In the genomic region with DNA sequence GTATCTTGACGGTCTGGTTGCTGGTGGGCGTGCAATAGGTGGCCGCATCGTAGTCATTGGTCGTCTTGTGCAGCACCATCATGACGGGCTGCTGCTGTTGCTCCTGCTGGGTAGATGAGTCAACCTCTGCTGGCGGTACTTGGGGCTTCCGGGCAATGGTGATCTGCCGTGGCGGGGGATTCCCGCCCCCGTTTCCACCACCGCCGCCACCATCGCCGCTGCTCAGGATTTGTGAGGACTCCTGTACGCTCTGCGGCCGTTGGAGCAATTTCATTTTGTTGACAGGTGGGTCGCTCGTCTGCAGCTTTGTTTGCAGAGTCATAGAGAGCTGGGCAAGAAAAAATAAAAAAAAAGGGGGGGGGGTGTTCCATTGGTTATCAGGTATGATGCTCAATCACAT, we compare ENCODE assay signal across 1 fruit fly cellular context.
TF ChIP-seq lines count a peak whose summit lies in the region.

No protein-coding gene starts in this region.

TF ChIP-seq in whole organism, embryonic, 481 proteins besides CTCF, POLR2A, EP300 and RAD21 (continued from another document):
- TF ChIP-seq BtbVII (GFP tag; optimal IDR thresholded peaks at IDR 0.05; lab: Kevin White, UChicago), result no peak
- TF ChIP-seq Dbx (GFP tag; IDR thresholded peaks at IDR 0.05; lab: Robert Waterston, UW), result peak; percentile 25; the same call in 1 of the 3 replicates
- TF ChIP-seq CG3163 (GFP tag; optimal IDR thresholded peaks at IDR 0.05; lab: Kevin White, UChicago), result no peak
- peak; percentile 0 for TF ChIP-seq sens (GFP tag; lab: Kevin White, UChicago)
- TF ChIP-seq TFAM (GFP tag; optimal IDR thresholded peaks at IDR 0.05; lab: Kevin White, UChicago), result no peak
- TF ChIP-seq CG1233 (GFP tag; optimal IDR thresholded peaks at IDR 0.05; lab: Kevin White, UChicago), result no peak
- TF ChIP-seq grau (tag; optimal IDR thresholded peaks at IDR 0.05; lab: Kevin White, UChicago), result no peak
- no peak for TF ChIP-seq vnd (GFP tag; IDR thresholded peaks at IDR 0.05; lab: Robert Waterston, UW; ENCODE audit: partially characterized antibody)
- no peak for TF ChIP-seq Sox100B (GFP tag; optimal IDR thresholded peaks at IDR 0.05; lab: Kevin White, UChicago)
- no peak for TF ChIP-seq Optix (GFP tag; IDR thresholded peaks at IDR 0.05; lab: Robert Waterston, UW)
- no peak for TF ChIP-seq pita (GFP tag; optimal IDR thresholded peaks at IDR 0.05; lab: Kevin White, UChicago)
- no peak for TF ChIP-seq CG12659 (GFP tag; optimal IDR thresholded peaks at IDR 0.05; lab: Kevin White, UChicago)
